Worm (Caenorhabditis elegans) whole organism, L1 larva: ENCODE measurements around the gene pigq-1.

Experiments
- C34B4.2 ChIP-seq: sonication (generic microtip); optimal IDR thresholded peaks from 2 replicates; lab custom pipeline; 2017; ENCODE audit warnings: mild to moderate bottlenecking, missing genetic modification characterization, missing compliant biosample characterization
- F16B12.6 ChIP-seq: fragments of 150-350 bp; optimal IDR thresholded peaks from 2 replicates; lab custom pipeline; 2014; ENCODE audit warnings: missing biosample characterization, missing genetic modification characterization
- aha-1 ChIP-seq: fragments of 150-350 bp; optimal IDR thresholded peaks from 2 replicates; lab custom pipeline; 2014; ENCODE audit warnings: missing biosample characterization, missing genetic modification characterization
- alr-1 ChIP-seq: fragments of 200-800 bp; sonication (Bioruptor generic); optimal IDR thresholded peaks from 2 replicates; lab custom pipeline; 2018; ENCODE audit warnings: borderline replicate concordance, mild to moderate bottlenecking, missing genetic modification characterization, missing compliant biosample characterization
- aly-2 ChIP-seq: fragments of 150-350 bp; optimal IDR thresholded peaks from 2 replicates; lab custom pipeline; 2014; ENCODE audit warnings: missing biosample characterization, missing genetic modification characterization
- blmp-1 ChIP-seq: fragments of 150-350 bp; optimal IDR thresholded peaks from 2 replicates; lab custom pipeline; 2014; ENCODE audit warnings: missing biosample characterization, missing genetic modification characterization
- ceh-82 ChIP-seq, 3 experiments: fragments of 150-350 bp in 1 of 3; sonication (generic microtip) in 2 of 3; optimal IDR thresholded peaks; 2 replicates each; lab custom pipeline; 2014 to 2017; ENCODE audit warnings: missing biosample characterization in 3 of 3, missing genetic modification characterization in 3 of 3
- dpl-1 ChIP-seq, 3 experiments: fragments of 150-350 bp in 2 of 3; sonication (generic microtip) in 1 of 3; optimal IDR thresholded peaks; 2 replicates each; lab custom pipeline; 2014 to 2017; ENCODE audit warnings: missing biosample characterization in 3 of 3, missing genetic modification characterization in 3 of 3, missing genetic modification reagents in 3 of 3
- efl-1 ChIP-seq, 4 experiments: fragments of 150-350 bp; optimal IDR thresholded peaks in 3 of 4; peaks in 1 of 4; 1 replicate in 1 of 4; 2 replicates in 3 of 4; lab custom pipeline; 2014; ENCODE audit warnings: missing biosample characterization in 2 of 4, missing genetic modification characterization in 2 of 4, missing genetic modification reagents in 2 of 4
- efl-3 ChIP-seq: fragments of 200-800 bp; sonication (Bioruptor generic); optimal IDR thresholded peaks from 2 replicates; lab custom pipeline; 2018; ENCODE audit warnings: mild to moderate bottlenecking, missing genetic modification characterization, missing compliant biosample characterization
- egl-27 ChIP-seq, 2 experiments: fragments of 150-350 bp in 1 of 2; sonication (generic microtip); optimal IDR thresholded peaks; 3 replicates each; lab custom pipeline; 2017 to 2018; ENCODE audit warnings: missing biosample characterization in 2 of 2, missing genetic modification characterization in 2 of 2, missing genetic modification reagents in 2 of 2
- elt-2 ChIP-seq: sonication (generic microtip); optimal IDR thresholded peaks from 2 replicates; lab custom pipeline; 2016; ENCODE audit warnings: missing genetic modification characterization, mild to moderate bottlenecking, inconsistent platforms, missing compliant biosample characterization, missing genetic modification reagents
- elt-3 ChIP-seq, 6 experiments: fragments of 150-350 bp in 1 of 6; sonication (generic microtip); optimal IDR thresholded peaks; 2 replicates each; lab custom pipeline; 2017 to 2018; ENCODE audit warnings: missing biosample characterization in 6 of 6, missing genetic modification characterization in 6 of 6, inconsistent platforms in 1 of 6
- ets-5 ChIP-seq: fragments of 200-800 bp; sonication (Bioruptor generic); IDR thresholded peaks from 2 replicates; pipeline ENCODE4 v1.3.6; 2022; ENCODE audit warnings: missing genetic modification characterization, missing compliant biosample characterization
- fkh-4 ChIP-seq: sonication (generic microtip); optimal IDR thresholded peaks from 2 replicates; lab custom pipeline; 2016; ENCODE audit warnings: missing compliant biosample characterization, missing genetic modification characterization, borderline replicate concordance
- fkh-8 ChIP-seq: sonication (generic microtip); optimal IDR thresholded peaks from 2 replicates; lab custom pipeline; 2016; ENCODE audit warnings: mild to moderate bottlenecking, missing genetic modification characterization, missing compliant biosample characterization
- grh-1 ChIP-seq: fragments of 200-800 bp; sonication (Bioruptor generic); IDR thresholded peaks from 2 replicates; pipeline ENCODE4 v1.3.6; 2022; ENCODE audit warnings: missing genetic modification reagents, missing genetic modification characterization, missing compliant biosample characterization
- hlh-4 ChIP-seq: sonication (generic microtip); optimal IDR thresholded peaks from 2 replicates; lab custom pipeline; 2016; ENCODE audit warnings: mild to moderate bottlenecking, missing genetic modification characterization, missing compliant biosample characterization
- hpl-2 ChIP-seq: fragments of 150-350 bp; optimal IDR thresholded peaks from 2 replicates; lab custom pipeline; 2014; ENCODE audit warnings: missing biosample characterization, missing genetic modification reagents, missing genetic modification characterization
- irx-1 ChIP-seq: sonication (generic microtip); optimal IDR thresholded peaks from 2 replicates; lab custom pipeline; 2016; ENCODE audit warnings: missing genetic modification characterization, missing compliant biosample characterization
- lin-13 ChIP-seq: fragments of 150-350 bp; optimal IDR thresholded peaks from 2 replicates; lab custom pipeline; 2014; ENCODE audit warnings: missing biosample characterization, missing genetic modification reagents, missing genetic modification characterization
- lin-14 ChIP-seq: fragments of 200-800 bp; sonication (Bioruptor generic); optimal IDR thresholded peaks from 2 replicates; lab custom pipeline; 2018; ENCODE audit warnings: mild to moderate bottlenecking, missing genetic modification characterization, moderate library complexity, missing compliant biosample characterization
- lin-35 ChIP-seq, 2 experiments: fragments of 150-350 bp; optimal IDR thresholded peaks; 2 replicates each; lab custom pipeline; 2014; ENCODE audit warnings: missing biosample characterization in 2 of 2, missing genetic modification characterization in 2 of 2, missing genetic modification reagents in 2 of 2
- lir-3 ChIP-seq: sonication (generic microtip); optimal IDR thresholded peaks from 2 replicates; lab custom pipeline; 2016; ENCODE audit warnings: mild to moderate bottlenecking, missing genetic modification characterization, moderate library complexity, missing compliant biosample characterization; ENCODE audit not compliant: poor library complexity
- lsy-2 ChIP-seq, 2 experiments: fragments of 150-350 bp; optimal IDR thresholded peaks; 2 replicates each; lab custom pipeline; 2014; ENCODE audit warnings: missing biosample characterization in 2 of 2, missing genetic modification characterization in 2 of 2
- mep-1 ChIP-seq: fragments of 150-350 bp; optimal IDR thresholded peaks from 2 replicates; lab custom pipeline; 2014; ENCODE audit warnings: missing biosample characterization, missing genetic modification characterization
- nhr-11 ChIP-seq: fragments of 150-350 bp; optimal IDR thresholded peaks from 2 replicates; lab custom pipeline; 2014; ENCODE audit warnings: missing biosample characterization, missing genetic modification characterization
- nhr-20 ChIP-seq: sonication (generic microtip); optimal IDR thresholded peaks from 2 replicates; lab custom pipeline; 2016; ENCODE audit warnings: mild to moderate bottlenecking, missing genetic modification characterization, missing compliant biosample characterization
- nhr-237 ChIP-seq: fragments of 150-350 bp; optimal IDR thresholded peaks from 2 replicates; lab custom pipeline; 2014; ENCODE audit warnings: missing biosample characterization, missing genetic modification characterization
- nhr-28 ChIP-seq: fragments of 150-350 bp; optimal IDR thresholded peaks from 2 replicates; lab custom pipeline; 2014; ENCODE audit warnings: missing biosample characterization, missing genetic modification characterization
- nhr-47 ChIP-seq: sonication (generic microtip); optimal IDR thresholded peaks from 2 replicates; lab custom pipeline; 2016; ENCODE audit warnings: mild to moderate bottlenecking, missing genetic modification characterization, moderate library complexity, missing compliant biosample characterization
- nhr-71 ChIP-seq: sonication (generic microtip); optimal IDR thresholded peaks from 2 replicates; lab custom pipeline; 2016; ENCODE audit warnings: mild to moderate bottlenecking, missing genetic modification characterization, moderate library complexity, missing compliant biosample characterization
- nhr-76 ChIP-seq: sonication (generic microtip); optimal IDR thresholded peaks from 2 replicates; lab custom pipeline; 2017; ENCODE audit warnings: missing biosample characterization, missing genetic modification characterization
- nhr-77 ChIP-seq: fragments of 150-350 bp; optimal IDR thresholded peaks from 2 replicates; lab custom pipeline; 2014; ENCODE audit warnings: missing biosample characterization, missing genetic modification characterization
- nhr-84 ChIP-seq: sonication (generic microtip); optimal IDR thresholded peaks from 2 replicates; lab custom pipeline; 2017; ENCODE audit warnings: missing biosample characterization, missing genetic modification characterization
- pax-3 ChIP-seq: fragments of 200-800 bp; sonication (Bioruptor generic); optimal IDR thresholded peaks from 2 replicates; lab custom pipeline; 2018; ENCODE audit warnings: mild to moderate bottlenecking, missing genetic modification characterization, moderate library complexity, missing compliant biosample characterization
- skn-1 ChIP-seq: fragments of 150-350 bp; optimal IDR thresholded peaks from 2 replicates; lab custom pipeline; 2014; ENCODE audit warnings: missing biosample characterization, missing genetic modification characterization
- snpc-4 ChIP-seq: fragments of 150-350 bp; optimal IDR thresholded peaks from 2 replicates; lab custom pipeline; 2014; ENCODE audit warnings: missing biosample characterization, missing genetic modification characterization
- sptf-1 ChIP-seq: fragments of 150-350 bp; optimal IDR thresholded peaks from 2 replicates; lab custom pipeline; 2014; ENCODE audit warnings: missing biosample characterization, missing genetic modification characterization
- sup-37 ChIP-seq: fragments of 200-800 bp; sonication (Bioruptor generic); optimal IDR thresholded peaks from 2 replicates; lab custom pipeline; 2018; ENCODE audit warnings: mild to moderate bottlenecking, missing genetic modification characterization, missing compliant biosample characterization
- swsn-7 ChIP-seq: sonication (generic microtip); optimal IDR thresholded peaks from 2 replicates; lab custom pipeline; 2016; ENCODE audit warnings: missing genetic modification characterization, missing compliant biosample characterization
- tlp-1 ChIP-seq: fragments of 150-350 bp; optimal IDR thresholded peaks from 2 replicates; lab custom pipeline; 2014; ENCODE audit warnings: missing biosample characterization, missing genetic modification characterization
- unc-130 ChIP-seq: fragments of 150-350 bp; optimal IDR thresholded peaks from 2 replicates; lab custom pipeline; 2017; ENCODE audit warnings: missing biosample characterization, missing genetic modification characterization, inconsistent platforms
- unc-30 ChIP-seq: sonication (generic microtip); optimal IDR thresholded peaks from 2 replicates; lab custom pipeline; 2017; ENCODE audit warnings: missing biosample characterization, missing genetic modification characterization
- vab-15 ChIP-seq: sonication (generic microtip); optimal IDR thresholded peaks from 2 replicates; lab custom pipeline; 2017; ENCODE audit warnings: missing genotype, mild to moderate bottlenecking, missing genetic modification characterization, missing compliant biosample characterization
- zag-1 ChIP-seq: fragments of 150-350 bp; optimal IDR thresholded peaks from 2 replicates; lab custom pipeline; 2014; ENCODE audit warnings: missing biosample characterization, missing genetic modification characterization
- zip-4 ChIP-seq: fragments of 200-800 bp; sonication (Bioruptor generic); optimal IDR thresholded peaks from 2 replicates; lab custom pipeline; 2018; ENCODE audit warnings: mild to moderate bottlenecking, missing genetic modification characterization, moderate library complexity, missing compliant biosample characterization
- ztf-11 ChIP-seq, 2 experiments: sonication (generic microtip); optimal IDR thresholded peaks; 2 replicates each; lab custom pipeline; 2016 to 2017; ENCODE audit warnings: missing genetic modification characterization in 2 of 2, missing biosample characterization in 1 of 2, missing compliant biosample characterization in 1 of 2

The pigq-1 gene

ce11 chrIV:11149454-11150163 is 2.6 kb upstream of the pigq-1 start, which contains the start of the genes F01G4.6 and pfd-1 (continued):
- TF ChIP-seq ets-5 (no peak), nhr-237 (tag; lab: Kevin White, UChicago) (peak; percentile 85), C34B4.2 (tag; lab: Kevin White, UChicago) (peak; percentile 53), zag-1 (tag; lab: Kevin White, UChicago) (peak; percentile 97), sup-37 (GFP tag; lab: Kevin White, UChicago) (peak; percentile 37), alr-1 (tag; lab: Kevin White, UChicago) (no peak), ceh-82 (tag; optimal IDR thresholded peaks at IDR 0.05; lab: Kevin White, UChicago) (peak; percentile 95 to 97 (median 97)), unc-130 (peak; percentile 99), nhr-71 (tag; lab: Kevin White, UChicago) (peak; percentile 97), snpc-4 (tag; lab: Kevin White, UChicago) (peak; percentile 80), nhr-47 (tag; lab: Kevin White, UChicago) (peak; percentile 96), lir-3 (peak; percentile 84), hpl-2 (GFP tag; lab: Kevin White, UChicago) (peak; percentile 51), efl-3 (GFP tag; lab: Kevin White, UChicago) (no peak), skn-1 (tag; lab: Kevin White, UChicago) (peak; percentile 88), dpl-1 (GFP tag; optimal IDR thresholded peaks at IDR 0.05; lab: Kevin White, UChicago) (peak; percentile 83 to 86 (median 86)), zip-4 (GFP tag; lab: Kevin White, UChicago) (peak; percentile 83), aly-2 (peak; percentile 86), vab-15 (tag; lab: Kevin White, UChicago) (peak; percentile 83), swsn-7 (tag; lab: Kevin White, UChicago) (peak; percentile 95), nhr-76 (tag; lab: Kevin White, UChicago) (no peak), irx-1 (tag; lab: Kevin White, UChicago) (peak; percentile 81), sptf-1 (tag; lab: Kevin White, UChicago) (no peak), lsy-2 (tag; optimal IDR thresholded peaks at IDR 0.05; lab: Kevin White, UChicago) (peak; percentile 99), nhr-77 (tag; lab: Kevin White, UChicago) (peak; percentile 92), elt-2 (peak; percentile 84), grh-1 (GFP tag; lab: Robert Waterston, UW) (peak; percentile 84), aha-1 (peak; percentile 37), fkh-4 (tag; lab: Kevin White, UChicago) (peak; percentile 64), unc-30 (no peak), ztf-11 (tag; optimal IDR thresholded peaks at IDR 0.05; lab: Kevin White, UChicago) (peak in 1 of 2 experiments; percentile 81)

ce11 chrIV:11148788-11149366 is 1.8 kb upstream of the pigq-1 start:
- TF ChIP-seq ets-5 (no peak), tlp-1 (no peak), nhr-84 (tag; lab: Kevin White, UChicago) (no peak), lin-14 (peak; percentile 55), fkh-8 (peak; percentile 49), mep-1 (tag; lab: Kevin White, UChicago) (peak; percentile 5), sup-37 (GFP tag; lab: Kevin White, UChicago) (no peak), efl-1 (optimal IDR thresholded peaks at IDR 0.05; lab: Kevin White, UChicago) (no peak), efl-1 (GFP tag; optimal IDR thresholded peaks at IDR 0.05 in 1 of 2; lab: Kevin White, UChicago) (peak; percentile 4 to 63), nhr-28 (tag; lab: Kevin White, UChicago) (no peak), lin-13 (GFP tag; lab: Kevin White, UChicago) (no peak), elt-3 (tag; optimal IDR thresholded peaks at IDR 0.05; lab: Kevin White, UChicago) (peak in 1 of 6 experiments; percentile 8), fkh-4 (tag; lab: Kevin White, UChicago) (peak; percentile 2), blmp-1 (tag; lab: Kevin White, UChicago) (peak; percentile 25), hlh-4 (no peak), nhr-20 (tag; lab: Kevin White, UChicago) (no peak), snpc-4 (tag; lab: Kevin White, UChicago) (no peak), grh-1 (GFP tag; lab: Robert Waterston, UW) (no peak), F16B12.6 (peak; percentile 8), skn-1 (tag; lab: Kevin White, UChicago) (peak; percentile 15), nhr-11 (tag; lab: Kevin White, UChicago) (no peak), egl-27 (tag; optimal IDR thresholded peaks at IDR 0.05; lab: Kevin White, UChicago) (no peak), ceh-82 (tag; optimal IDR thresholded peaks at IDR 0.05; lab: Kevin White, UChicago) (peak in 1 of 3 experiments; percentile 0), nhr-77 (tag; lab: Kevin White, UChicago) (no peak), nhr-71 (tag; lab: Kevin White, UChicago) (peak; percentile 25), pax-3 (tag; lab: Kevin White, UChicago) (peak; percentile 68), lin-35 (GFP tag; optimal IDR thresholded peaks at IDR 0.05; lab: Kevin White, UChicago) (peak in 1 of 2 experiments; percentile 23)
